Fruit fly (Drosophila melanogaster) whole organism, embryonic: ENCODE data around the gene RpS28-like.
A peak's percentile ranks its signal among the peaks of the same experiment; 100 is the strongest.

Experiments used
- ATbp ChIP-seq: fragments of 200-800 bp; sonication (Bioruptor generic); optimal IDR thresholded peaks from 2 replicates; lab custom pipeline; 2017; ENCODE audit warnings: missing biosample characterization, mild to moderate bottlenecking, missing genetic modification characterization, missing genetic modification reagents
- Bgb ChIP-seq: fragments of 200-800 bp; sonication (Bioruptor generic); IDR thresholded peaks from 2 replicates; pipeline ENCODE4 v1.3.6; 2022; ENCODE audit warnings: missing biosample characterization, missing genetic modification characterization; ENCODE audit not compliant: partially characterized antibody
- CG1024 ChIP-seq: fragments of 200-800 bp; sonication (Bioruptor generic); IDR thresholded peaks from 2 replicates; pipeline ENCODE4 v1.3.6; 2022; ENCODE audit warnings: missing biosample characterization, missing genetic modification characterization
- CG10462 ChIP-seq: fragments of 200-800 bp; sonication (Bioruptor generic); optimal IDR thresholded peaks from 2 replicates; lab custom pipeline; 2016; ENCODE audit warnings: missing biosample characterization, missing genetic modification characterization
- CG10979 ChIP-seq: fragments of 200-800 bp; sonication (Bioruptor generic); optimal IDR thresholded peaks from 2 replicates; lab custom pipeline; 2018; ENCODE audit warnings: missing biosample characterization, mild to moderate bottlenecking, missing genetic modification characterization, moderate library complexity
- CG11696 ChIP-seq: fragments of 200-800 bp; sonication (Bioruptor generic); IDR thresholded peaks from 2 replicates; pipeline ENCODE4 v1.3.6; 2022; ENCODE audit warnings: missing biosample characterization, missing genetic modification characterization
- CG14667 ChIP-seq: fragments of 200-800 bp; sonication (Bioruptor generic); IDR thresholded peaks from 2 replicates; pipeline ENCODE4 v1.3.6; 2022; ENCODE audit warnings: missing biosample characterization, missing genetic modification characterization
- CG14860 ChIP-seq: fragments of 200-800 bp; sonication (Bioruptor generic); IDR thresholded peaks from 3 replicates; pipeline ENCODE4 v1.3.6; 2022; ENCODE audit warnings: missing biosample characterization, missing genetic modification characterization; ENCODE audit not compliant: partially characterized antibody
- CG18476 ChIP-seq: fragments of 200-800 bp; sonication (Bioruptor generic); optimal IDR thresholded peaks from 2 replicates; lab custom pipeline; 2016; ENCODE audit warnings: missing biosample characterization, mild to moderate bottlenecking, missing genetic modification characterization
- CG2129 ChIP-seq: fragments of 200-800 bp; sonication (Bioruptor generic); IDR thresholded peaks from 2 replicates; pipeline ENCODE4 v1.3.6; 2022; ENCODE audit warnings: missing biosample characterization, missing genetic modification characterization; ENCODE audit not compliant: partially characterized antibody
- CG2199 ChIP-seq: fragments of 200-800 bp; sonication (Bioruptor generic); IDR thresholded peaks from 3 replicates; pipeline ENCODE4 v1.3.6; 2022; ENCODE audit warnings: missing biosample characterization, missing genetic modification characterization
- CG3281 ChIP-seq: fragments of 200-800 bp; sonication (Bioruptor generic); optimal IDR thresholded peaks from 3 replicates; lab custom pipeline; 2017; ENCODE audit warnings: missing biosample characterization, mild to moderate bottlenecking, missing genetic modification characterization
- CG34422 ChIP-seq: fragments of 200-800 bp; sonication (Bioruptor generic); IDR thresholded peaks from 3 replicates; pipeline ENCODE4 v1.3.6; 2022; ENCODE audit warnings: missing biosample characterization, missing genetic modification characterization
- CG4707 ChIP-seq: fragments of 200-800 bp; sonication (Bioruptor generic); optimal IDR thresholded peaks from 2 replicates; lab custom pipeline; 2018; ENCODE audit warnings: missing biosample characterization, mild to moderate bottlenecking, missing genetic modification characterization, moderate library complexity
- CG5953 ChIP-seq: fragments of 200-800 bp; sonication (Bioruptor generic); IDR thresholded peaks from 2 replicates; pipeline ENCODE4 v1.3.6; 2022; ENCODE audit warnings: missing biosample characterization, missing genetic modification characterization
- CG9609 ChIP-seq: fragments of 200-800 bp; sonication (Bioruptor generic); optimal IDR thresholded peaks from 3 replicates; lab custom pipeline; 2016; ENCODE audit warnings: missing biosample characterization, missing genetic modification characterization
- CoRest ChIP-seq: fragments of 200-800 bp; sonication (Bioruptor generic); optimal IDR thresholded peaks from 3 replicates; lab custom pipeline; 2018; ENCODE audit warnings: missing biosample characterization, mild to moderate bottlenecking, missing genetic modification characterization, moderate library complexity
- Dll ChIP-seq: fragments of 200-800 bp; sonication (Bioruptor generic); IDR thresholded peaks from 4 replicates; pipeline ENCODE4 v1.3.6; 2022; ENCODE audit warnings: missing biosample characterization, missing genetic modification characterization; ENCODE audit not compliant: partially characterized antibody
- H15 ChIP-seq: fragments of 200-800 bp; sonication (Bioruptor generic); IDR thresholded peaks from 3 replicates; pipeline ENCODE4 v1.3.6; 2022; ENCODE audit warnings: missing biosample characterization, missing genetic modification characterization
- Lhr ChIP-seq: fragments of 200-800 bp; sonication (Bioruptor generic); optimal IDR thresholded peaks from 3 replicates; lab custom pipeline; 2017; ENCODE audit warnings: mild to moderate bottlenecking, missing biosample characterization, missing genetic modification reagents, missing genetic modification characterization
- Lim3 ChIP-seq: fragments of 200-800 bp; sonication (Bioruptor generic); IDR thresholded peaks from 2 replicates; pipeline ENCODE4 v1.3.6; 2022; ENCODE audit warnings: missing biosample characterization, missing genetic modification characterization
- Neu2 ChIP-seq: fragments of 200-800 bp; sonication (Bioruptor generic); optimal IDR thresholded peaks from 3 replicates; lab custom pipeline; 2016; ENCODE audit warnings: missing biosample characterization, missing genetic modification characterization, borderline replicate concordance
- Oaz ChIP-seq: fragments of 200-800 bp; sonication (Bioruptor generic); IDR thresholded peaks from 2 replicates; pipeline ENCODE4 v1.3.6; 2022; ENCODE audit warnings: missing biosample characterization, missing genetic modification characterization
- Side ChIP-seq: fragments of 200-800 bp; sonication (Bioruptor generic); optimal IDR thresholded peaks from 2 replicates; lab custom pipeline; 2016; ENCODE audit warnings: missing biosample characterization, missing genetic modification characterization
- Sry-δ ChIP-seq: fragments of 200-800 bp; sonication (Bioruptor generic); optimal IDR thresholded peaks from 2 replicates; lab custom pipeline; 2016; ENCODE audit warnings: missing biosample characterization, missing genetic modification characterization
- Ssrp ChIP-seq: fragments of 200-800 bp; sonication (Bioruptor generic); optimal IDR thresholded peaks from 2 replicates; lab custom pipeline; 2018; ENCODE audit warnings: missing biosample characterization, mild to moderate bottlenecking, missing genetic modification characterization, moderate library complexity
- Trl ChIP-seq, 3 experiments: fragments of >200 bp in 2 of 3; fragments of 200-800 bp in 1 of 3; sonication (Bioruptor generic) in 1 of 3; optimal IDR thresholded peaks; 2 replicates in 1 of 3; 3 replicates in 2 of 3; lab custom pipeline; 2016 to 2017; ENCODE audit warnings: missing biosample characterization in 1 of 3, missing genetic modification characterization in 1 of 3
- ase ChIP-seq: fragments of 200-800 bp; sonication (Bioruptor generic); IDR thresholded peaks from 3 replicates; pipeline ENCODE4 v1.3.6; 2022; ENCODE audit warnings: missing biosample characterization, missing genetic modification characterization
- crp ChIP-seq, 2 experiments: fragments of 200-800 bp; sonication (Bioruptor generic); optimal IDR thresholded peaks; 2 replicates in 1 of 2; 3 replicates in 1 of 2; lab custom pipeline; 2017; ENCODE audit warnings: missing biosample characterization in 2 of 2, missing genetic modification characterization in 2 of 2, mild to moderate bottlenecking in 1 of 2, moderate library complexity in 1 of 2
- dati ChIP-seq: fragments of 200-800 bp; sonication (Bioruptor generic); IDR thresholded peaks from 2 replicates; pipeline ENCODE4 v1.3.6; 2022; ENCODE audit warnings: missing biosample characterization, missing genetic modification characterization
- dmrt11E ChIP-seq: fragments of 200-800 bp; sonication (Bioruptor generic); optimal IDR thresholded peaks from 3 replicates; lab custom pipeline; 2018; ENCODE audit warnings: missing biosample characterization, mild to moderate bottlenecking, missing genetic modification characterization, moderate library complexity
- fru ChIP-seq: fragments of >200 bp; optimal IDR thresholded peaks from 2 replicates; lab custom pipeline; 2017
- gem ChIP-seq: fragments of 200-800 bp; sonication (Bioruptor generic); optimal IDR thresholded peaks from 2 replicates; lab custom pipeline; 2019; ENCODE audit warnings: missing biosample characterization, mild to moderate bottlenecking, missing genetic modification characterization, moderate library complexity
- gt ChIP-seq: fragments of 200-800 bp; sonication (Bioruptor generic); IDR thresholded peaks from 2 replicates; pipeline ENCODE4 v1.3.6; 2022; ENCODE audit warnings: missing biosample characterization, missing genetic modification characterization
- her ChIP-seq: fragments of 200-800 bp; sonication (Bioruptor generic); optimal IDR thresholded peaks from 2 replicates; lab custom pipeline; 2016; ENCODE audit warnings: missing biosample characterization, missing genetic modification characterization
- hkb ChIP-seq, 2 experiments: fragments of 200-800 bp in 1 of 2; fragments of >200 bp in 1 of 2; sonication (Bioruptor generic) in 1 of 2; IDR thresholded peaks in 1 of 2; optimal IDR thresholded peaks in 1 of 2; 2 replicates each; pipeline versions ENCODE4 v1.3.6 to Lab custom; 2017 to 2022; ENCODE audit warnings: missing biosample characterization in 1 of 2, missing genetic modification characterization in 1 of 2
- jumu ChIP-seq: fragments of 200-800 bp; sonication (Bioruptor generic); optimal IDR thresholded peaks from 3 replicates; lab custom pipeline; 2016; ENCODE audit warnings: missing biosample characterization, missing genetic modification characterization
- mam ChIP-seq: fragments of 200-800 bp; sonication (Bioruptor generic); optimal IDR thresholded peaks from 3 replicates; lab custom pipeline; 2016; ENCODE audit warnings: missing biosample characterization, missing genetic modification characterization
- otp ChIP-seq: fragments of 200-800 bp; sonication (Bioruptor generic); IDR thresholded peaks from 3 replicates; pipeline ENCODE4, ENCODE4 v1.3.6; 2022; ENCODE audit warnings: missing biosample characterization, missing genetic modification characterization
- p53 ChIP-seq: fragments of 200-800 bp; sonication (Bioruptor generic); optimal IDR thresholded peaks from 2 replicates; lab custom pipeline; 2016; ENCODE audit warnings: missing biosample characterization, missing genetic modification characterization
- peb ChIP-seq: fragments of 200-800 bp; sonication (Bioruptor generic); IDR thresholded peaks from 2 replicates; pipeline ENCODE4 v1.3.6; 2022; ENCODE audit warnings: missing biosample characterization, missing genetic modification characterization
- pros ChIP-seq: fragments of 200-800 bp; sonication (Bioruptor generic); optimal IDR thresholded peaks from 3 replicates; lab custom pipeline; 2019; ENCODE audit warnings: missing biosample characterization, mild to moderate bottlenecking, missing genetic modification characterization, moderate library complexity
- pzg ChIP-seq: fragments of 200-800 bp; sonication (Bioruptor generic); optimal IDR thresholded peaks from 3 replicates; lab custom pipeline; 2018; ENCODE audit warnings: missing biosample characterization, mild to moderate bottlenecking, missing genetic modification characterization, moderate library complexity
- ranshi ChIP-seq: fragments of 200-800 bp; sonication (Bioruptor generic); IDR thresholded peaks from 2 replicates; pipeline ENCODE4 v1.3.6; 2022; ENCODE audit warnings: missing biosample characterization, missing genetic modification characterization
- schlank ChIP-seq: fragments of 200-800 bp; sonication (Bioruptor generic); optimal IDR thresholded peaks from 2 replicates; lab custom pipeline; 2018; ENCODE audit warnings: missing biosample characterization, mild to moderate bottlenecking, missing genetic modification characterization
- sim ChIP-seq: fragments of 200-800 bp; sonication (Bioruptor generic); IDR thresholded peaks from 2 replicates; pipeline ENCODE4 v1.3.6; 2022; ENCODE audit warnings: missing biosample characterization, missing genetic modification characterization
- tap ChIP-seq: fragments of 200-800 bp; optimal IDR thresholded peaks from 3 replicates; lab custom pipeline; 2019; ENCODE audit warnings: missing biosample characterization, mild to moderate bottlenecking, missing genetic modification characterization, moderate library complexity
- tgo ChIP-seq: fragments of 200-800 bp; sonication (Bioruptor generic); IDR thresholded peaks from 3 replicates; pipeline ENCODE4 v1.3.6; 2022; ENCODE audit warnings: missing biosample characterization, missing genetic modification characterization
- twi ChIP-seq: fragments of 200-800 bp; optimal IDR thresholded peaks from 2 replicates; lab custom pipeline; 2019; ENCODE audit warnings: missing biosample characterization, mild to moderate bottlenecking, missing genetic modification characterization, moderate library complexity
- zen2 ChIP-seq: fragments of 200-800 bp; sonication (Bioruptor generic); IDR thresholded peaks from 3 replicates; pipeline ENCODE4 v1.3.6; 2022; ENCODE audit warnings: missing biosample characterization, missing genetic modification characterization; ENCODE audit not compliant: partially characterized antibody
- zfh2 ChIP-seq: fragments of 200-800 bp; sonication (Bioruptor generic); optimal IDR thresholded peaks from 2 replicates; lab custom pipeline; 2016; ENCODE audit warnings: missing biosample characterization, missing genetic modification characterization

The RpS28-like gene

dm6 chr2L:9387240-9387672, 49.3 kb upstream of the RpS28-like start, which contains the start of gene Aldh (continued):
- TF ChIP-seq CG2129 (GFP tag; lab: Robert Waterston, UW) (no peak), fru (lab: Kevin White, UChicago) (no peak), pzg (GFP tag; lab: Kevin White, UChicago) (no peak), jumu (GFP tag; lab: Kevin White, UChicago) (no peak), Dll (GFP tag; lab: Robert Waterston, UW) (no peak), zen2 (GFP tag; lab: Robert Waterston, UW) (no peak), CG14667 (GFP tag; lab: Robert Waterston, UW) (no peak), mam (no peak), schlank (no peak), tgo (GFP tag; lab: Robert Waterston, UW) (no peak), Neu2 (GFP tag; lab: Kevin White, UChicago) (no peak), dmrt11E (tag; lab: Kevin White, UChicago) (no peak), CG4707 (no peak), Oaz (GFP tag; lab: Robert Waterston, UW) (no peak), Lhr (GFP tag; lab: Kevin White, UChicago) (no peak), Sry-δ (GFP tag; lab: Kevin White, UChicago) (no peak), Ssrp (tag; lab: Kevin White, UChicago) (no peak), dati (GFP tag; lab: Robert Waterston, UW) (no peak), gt (GFP tag; lab: Robert Waterston, UW) (no peak), CG34422 (no peak), CG14860 (no peak), Trl (optimal IDR thresholded peaks at IDR 0.05; lab: Kevin White, UChicago) (no peak), Trl (GFP tag; optimal IDR thresholded peaks at IDR 0.05; lab: Kevin White, UChicago) (no peak), tap (tag; lab: Kevin White, UChicago) (no peak), CG1024 (GFP tag; lab: Robert Waterston, UW) (no peak), otp (GFP tag; lab: Robert Waterston, UW) (no peak), Lim3 (GFP tag; lab: Robert Waterston, UW) (no peak), CoRest (tag; lab: Kevin White, UChicago) (peak; percentile 58), ranshi (GFP tag; lab: Robert Waterston, UW) (no peak), CG11696 (GFP tag; lab: Robert Waterston, UW) (no peak), ATbp (GFP tag; lab: Kevin White, UChicago) (no peak), hkb (optimal IDR thresholded peaks at IDR 0.05; lab: Kevin White, UChicago) (no peak), hkb (GFP tag; IDR thresholded peaks at IDR 0.05; lab: Robert Waterston, UW) (no peak), CG2199 (GFP tag; lab: Robert Waterston, UW) (no peak), Bgb (GFP tag; lab: Robert Waterston, UW) (no peak), sim (GFP tag; lab: Robert Waterston, UW) (no peak), CG9609 (no peak), CG3281 (GFP tag; lab: Kevin White, UChicago) (peak; percentile 64), Side (GFP tag; lab: Kevin White, UChicago) (no peak), CG5953 (GFP tag; lab: Robert Waterston, UW) (no peak), zfh2 (GFP tag; lab: Kevin White, UChicago) (no peak), CG18476 (GFP tag; lab: Kevin White, UChicago) (no peak), CG10462 (GFP tag; lab: Kevin White, UChicago) (no peak), peb (GFP tag; lab: Robert Waterston, UW) (no peak), H15 (no peak), p53 (no peak), gem (tag; lab: Kevin White, UChicago) (peak; percentile 63), crp (GFP tag; optimal IDR thresholded peaks at IDR 0.05; lab: Kevin White, UChicago) (no peak), her (GFP tag; lab: Kevin White, UChicago) (no peak), pros (GFP tag; lab: Kevin White, UChicago) (no peak), ase (no peak), twi (tag; lab: Kevin White, UChicago) (no peak), CG10979 (tag; lab: Kevin White, UChicago) (no peak)
